Worm (Caenorhabditis elegans) whole organism, young adult: Measurements from ENCODE around the gene F22H10.11.

Source experiments
- B0336.3 ChIP-seq: fragments of 200-800 bp; sonication (Bioruptor generic); IDR thresholded peaks from 2 replicates; pipeline ENCODE4 v1.3.6; 2022; ENCODE audit warnings: missing genetic modification characterization, missing compliant biosample characterization
- C06A6.2 ChIP-seq: fragments of 200-800 bp; sonication (Bioruptor generic); conservative IDR thresholded peaks from 2 replicates; pipeline ENCODE4 v1.3.6; 2022; ENCODE audit warnings: missing genetic modification characterization, missing compliant biosample characterization
- F23B12.7 ChIP-seq: sonication (generic microtip); optimal IDR thresholded peaks from 2 replicates; lab custom pipeline; 2017; ENCODE audit warnings: missing genetic modification characterization, mild to moderate bottlenecking, missing compliant biosample characterization, antibody characterized with exemption, moderate library complexity; ENCODE audit not compliant: insufficient read depth
- K11D2.4 ChIP-seq: fragments of 200-800 bp; sonication (Bioruptor generic); IDR thresholded peaks from 2 replicates; pipeline ENCODE4 v1.3.6; 2022; ENCODE audit warnings: missing genetic modification reagents, missing genetic modification characterization, missing compliant biosample characterization
- T07F8.4 ChIP-seq: sonication (generic microtip); optimal IDR thresholded peaks from 2 replicates; lab custom pipeline; 2016; ENCODE audit warnings: mild to moderate bottlenecking, missing genetic modification characterization, moderate library complexity, missing compliant biosample characterization
- Y53G8AR.9 ChIP-seq: fragments of 200-800 bp; sonication (Bioruptor generic); conservative IDR thresholded peaks from 2 replicates; pipeline ENCODE4 v1.3.6; 2022; ENCODE audit warnings: missing genetic modification reagents, missing genetic modification characterization, missing compliant biosample characterization
- Y56A3A.18 ChIP-seq: fragments of 200-800 bp; sonication (Bioruptor generic); IDR thresholded peaks from 2 replicates; pipeline ENCODE4 v1.3.6; 2022; ENCODE audit warnings: missing genetic modification reagents, missing genetic modification characterization, missing compliant biosample characterization
- Y95B8A.8 ChIP-seq: fragments of 200-800 bp; sonication (Bioruptor generic); IDR thresholded peaks from 2 replicates; pipeline ENCODE4 v1.3.6; 2022; ENCODE audit warnings: missing genetic modification reagents, missing genetic modification characterization, missing compliant biosample characterization
- aptf-2 ChIP-seq: fragments of 200-800 bp; sonication (Bioruptor generic); conservative IDR thresholded peaks from 2 replicates; pipeline ENCODE4 v1.3.6; 2022; ENCODE audit warnings: missing genetic modification reagents, missing genetic modification characterization, missing compliant biosample characterization
- aptf-3 ChIP-seq: fragments of 200-800 bp; sonication (Bioruptor generic); IDR thresholded peaks from 2 replicates; pipeline ENCODE4 v1.3.6; 2022; ENCODE audit warnings: missing genetic modification characterization, missing compliant biosample characterization
- attf-6 ChIP-seq: fragments of 200-800 bp; sonication (Bioruptor generic); IDR thresholded peaks from 2 replicates; pipeline ENCODE4 v1.3.6; 2022; ENCODE audit warnings: missing genetic modification reagents, missing genetic modification characterization, missing compliant biosample characterization
- ceh-100 ChIP-seq: fragments of 200-800 bp; sonication (Bioruptor generic); IDR thresholded peaks from 2 replicates; pipeline ENCODE4 v1.3.6; 2022; ENCODE audit warnings: missing genetic modification reagents, missing genetic modification characterization, missing compliant biosample characterization
- die-1 ChIP-seq: sonication (generic microtip); optimal IDR thresholded peaks from 2 replicates; lab custom pipeline; 2016; ENCODE audit warnings: missing genotype, mild to moderate bottlenecking, missing genetic modification characterization, missing compliant biosample characterization
- egl-44 ChIP-seq: fragments of 200-800 bp; sonication (Bioruptor generic); IDR thresholded peaks from 2 replicates; pipeline ENCODE4 v1.3.6; 2022; ENCODE audit warnings: missing genetic modification reagents, missing genetic modification characterization, missing compliant biosample characterization
- egrh-3 ChIP-seq: fragments of 200-800 bp; sonication (Bioruptor generic); IDR thresholded peaks from 2 replicates; pipeline ENCODE4 v1.3.6; 2022; ENCODE audit warnings: missing genetic modification reagents, missing genetic modification characterization, missing compliant biosample characterization
- ets-4 ChIP-seq: fragments of 200-800 bp; sonication (Bioruptor generic); optimal IDR thresholded peaks from 2 replicates; lab custom pipeline; 2018; ENCODE audit warnings: mild to moderate bottlenecking, missing genetic modification characterization, missing compliant biosample characterization
- gei-17 ChIP-seq: fragments of 200-800 bp; sonication (Bioruptor generic); optimal IDR thresholded peaks from 2 replicates; lab custom pipeline; 2018; ENCODE audit warnings: mild to moderate bottlenecking, missing genetic modification characterization, missing compliant biosample characterization
- hrde-1 ChIP-seq: sonication (generic microtip); optimal IDR thresholded peaks from 2 replicates; lab custom pipeline; 2016; ENCODE audit warnings: missing genetic modification characterization, mild to moderate bottlenecking, missing compliant biosample characterization, moderate library complexity, missing genotype, missing genetic modification reagents, borderline replicate concordance
- hsf-1 ChIP-seq: fragments of 200-800 bp; sonication (Bioruptor generic); IDR thresholded peaks from 2 replicates; pipeline ENCODE4 v1.3.6; 2022; ENCODE audit warnings: missing genetic modification reagents, missing genetic modification characterization, missing compliant biosample characterization
- lag-1 ChIP-seq: fragments of 200-800 bp; sonication (Bioruptor generic); IDR thresholded peaks from 2 replicates; pipeline ENCODE4 v1.3.6; 2022; ENCODE audit warnings: missing genetic modification reagents, missing genetic modification characterization, missing compliant biosample characterization
- let-526 ChIP-seq: fragments of 200-800 bp; sonication (Bioruptor generic); IDR thresholded peaks from 2 replicates; pipeline ENCODE4 v1.3.6; 2022; ENCODE audit warnings: missing genetic modification reagents, missing genetic modification characterization, missing compliant biosample characterization
- let-607 ChIP-seq, 2 experiments: fragments of 200-800 bp in 1 of 2; sonication (Bioruptor generic) in 1 of 2; sonication (generic microtip) in 1 of 2; optimal IDR thresholded peaks; 2 replicates each; lab custom pipeline; 2016 to 2018; ENCODE audit warnings: mild to moderate bottlenecking in 2 of 2, missing compliant biosample characterization in 2 of 2, missing genetic modification characterization in 2 of 2, moderate library complexity in 2 of 2, missing genotype in 1 of 2
- lin-26 ChIP-seq: fragments of 200-800 bp; sonication (Bioruptor generic); IDR thresholded peaks from 2 replicates; pipeline ENCODE4 v1.3.6; 2022; ENCODE audit warnings: missing genetic modification reagents, missing genetic modification characterization, missing compliant biosample characterization
- lin-35 ChIP-seq, 3 experiments: fragments of 150-350 bp in 2 of 3; sonication (generic microtip) in 1 of 3; optimal IDR thresholded peaks; 2 replicates each; lab custom pipeline; 2014 to 2018; ENCODE audit warnings: missing biosample characterization in 3 of 3, missing genetic modification characterization in 3 of 3, missing genetic modification reagents in 3 of 3
- lin-54 ChIP-seq: fragments of 200-800 bp; sonication (Bioruptor generic); optimal IDR thresholded peaks from 2 replicates; lab custom pipeline; 2018; ENCODE audit warnings: mild to moderate bottlenecking, missing genetic modification characterization, missing compliant biosample characterization
- lir-1 ChIP-seq: fragments of 200-800 bp; sonication (Bioruptor generic); conservative IDR thresholded peaks from 2 replicates; pipeline ENCODE4 v1.3.6; 2022; ENCODE audit warnings: missing genetic modification reagents, missing genetic modification characterization, missing compliant biosample characterization
- lsl-1 ChIP-seq: fragments of 200-800 bp; sonication (Bioruptor generic); optimal IDR thresholded peaks from 2 replicates; lab custom pipeline; 2018; ENCODE audit warnings: mild to moderate bottlenecking, missing genetic modification characterization, moderate library complexity, missing compliant biosample characterization
- madf-6 ChIP-seq: fragments of 200-800 bp; sonication (Bioruptor generic); IDR thresholded peaks from 2 replicates; pipeline ENCODE4 v1.3.6; 2022; ENCODE audit warnings: missing genetic modification reagents, missing genetic modification characterization, missing compliant biosample characterization
- madf-8 ChIP-seq: fragments of 200-800 bp; sonication (Bioruptor generic); conservative IDR thresholded peaks from 2 replicates; pipeline ENCODE4 v1.3.6; 2022; ENCODE audit warnings: missing genetic modification reagents, missing genetic modification characterization, missing compliant biosample characterization
- nfya-2 ChIP-seq: fragments of 200-800 bp; sonication (Bioruptor generic); IDR thresholded peaks from 2 replicates; pipeline ENCODE4 v1.3.6; 2022; ENCODE audit warnings: missing genetic modification reagents, missing genetic modification characterization, missing compliant biosample characterization
- nhr-27 ChIP-seq: fragments of 200-800 bp; sonication (Bioruptor generic); optimal IDR thresholded peaks from 2 replicates; lab custom pipeline; 2018; ENCODE audit warnings: mild to moderate bottlenecking, missing genetic modification characterization, moderate library complexity, missing compliant biosample characterization
- nhr-90 ChIP-seq: sonication (generic microtip); optimal IDR thresholded peaks from 2 replicates; lab custom pipeline; 2016; ENCODE audit warnings: missing genotype, mild to moderate bottlenecking, missing genetic modification characterization, missing compliant biosample characterization
- pha-4 ChIP-seq: fragments of 150-350 bp; sonication (generic microtip); optimal IDR thresholded peaks from 2 replicates; lab custom pipeline; 2014; ENCODE audit warnings: missing biosample characterization, missing genetic modification reagents, missing genetic modification characterization
- repo-1 ChIP-seq: sonication (generic microtip); optimal IDR thresholded peaks from 2 replicates; lab custom pipeline; 2017; ENCODE audit warnings: mild to moderate bottlenecking, missing genetic modification characterization, missing compliant biosample characterization
- sdz-38 ChIP-seq: sonication (generic microtip); optimal IDR thresholded peaks from 2 replicates; lab custom pipeline; 2016; ENCODE audit warnings: missing genotype, missing genetic modification characterization, missing compliant biosample characterization
- snpc-4 ChIP-seq, 5 experiments: fragments of 150-350 bp in 1 of 5; sonication (generic microtip) in 4 of 5; optimal IDR thresholded peaks; 2 replicates each; lab custom pipeline; 2014 to 2018; ENCODE audit warnings: missing genetic modification characterization in 5 of 5, missing biosample characterization in 3 of 5, antibody characterized with exemption in 2 of 5, mild to moderate bottlenecking in 2 of 5, missing compliant biosample characterization in 2 of 5, missing genotype in 2 of 5, moderate library complexity in 2 of 5, missing genetic modification reagents in 1 of 5
- tbp1 ChIP-seq: fragments of 200-800 bp; sonication (Bioruptor generic); optimal IDR thresholded peaks from 2 replicates; lab custom pipeline; 2018; ENCODE audit warnings: mild to moderate bottlenecking, missing genetic modification characterization, missing compliant biosample characterization
- tlf-1 ChIP-seq: fragments of 200-800 bp; sonication (Bioruptor generic); optimal IDR thresholded peaks from 2 replicates; lab custom pipeline; 2018; ENCODE audit warnings: mild to moderate bottlenecking, missing genetic modification characterization, missing compliant biosample characterization
- zfh-2 ChIP-seq: fragments of 200-800 bp; sonication (Bioruptor generic); conservative IDR thresholded peaks from 2 replicates; pipeline ENCODE4 v1.3.6; 2022; ENCODE audit warnings: missing genetic modification reagents, missing genetic modification characterization, missing compliant biosample characterization
- ztf-22 ChIP-seq: fragments of 200-800 bp; sonication (Bioruptor generic); optimal IDR thresholded peaks from 2 replicates; lab custom pipeline; 2018; ENCODE audit warnings: mild to moderate bottlenecking, missing genetic modification characterization, moderate library complexity, missing compliant biosample characterization
- ztf-26 ChIP-seq: sonication (generic microtip); optimal IDR thresholded peaks from 2 replicates; lab custom pipeline; 2017; ENCODE audit warnings: missing genetic modification characterization, missing compliant biosample characterization
- ztf-28 ChIP-seq: fragments of 200-800 bp; sonication (Bioruptor generic); IDR thresholded peaks from 2 replicates; pipeline ENCODE4 v1.3.6; 2022; ENCODE audit warnings: missing genetic modification reagents, missing genetic modification characterization, missing compliant biosample characterization
- ztf-6 ChIP-seq: fragments of 200-800 bp; sonication (Bioruptor generic); IDR thresholded peaks from 2 replicates; pipeline ENCODE4 v1.3.6; 2022; ENCODE audit warnings: missing genetic modification reagents, missing genetic modification characterization, missing compliant biosample characterization

The F22H10.11 gene

ce11 chrX:16687377-16687776, 468 bp downstream of the F22H10.11 start:
- TF ChIP-seq egrh-3 (GFP tag; lab: Robert Waterston, UW) (peak; percentile 15; the same call in 1 of the 2 replicates), Y53G8AR.9 (no peak), lsl-1 (GFP tag; lab: Kevin White, UChicago) (peak; percentile 11), madf-6 (GFP tag; lab: Robert Waterston, UW) (peak; percentile 73; the same call in 1 of the 2 replicates), hsf-1 (GFP tag; lab: Robert Waterston, UW) (0 out of 2 replicates have a peak, but pooled peaks have one; percentile 45), zfh-2 (GFP tag; lab: Robert Waterston, UW) (peak; percentile 61; the same call in 1 of the 2 replicates), madf-8 (GFP tag; lab: Robert Waterston, UW) (0 out of 2 replicates have a peak, but pooled peaks have one; percentile 15), lin-54 (GFP tag; lab: Kevin White, UChicago) (no peak), ztf-6 (GFP tag; lab: Robert Waterston, UW) (no peak)

DNA sequence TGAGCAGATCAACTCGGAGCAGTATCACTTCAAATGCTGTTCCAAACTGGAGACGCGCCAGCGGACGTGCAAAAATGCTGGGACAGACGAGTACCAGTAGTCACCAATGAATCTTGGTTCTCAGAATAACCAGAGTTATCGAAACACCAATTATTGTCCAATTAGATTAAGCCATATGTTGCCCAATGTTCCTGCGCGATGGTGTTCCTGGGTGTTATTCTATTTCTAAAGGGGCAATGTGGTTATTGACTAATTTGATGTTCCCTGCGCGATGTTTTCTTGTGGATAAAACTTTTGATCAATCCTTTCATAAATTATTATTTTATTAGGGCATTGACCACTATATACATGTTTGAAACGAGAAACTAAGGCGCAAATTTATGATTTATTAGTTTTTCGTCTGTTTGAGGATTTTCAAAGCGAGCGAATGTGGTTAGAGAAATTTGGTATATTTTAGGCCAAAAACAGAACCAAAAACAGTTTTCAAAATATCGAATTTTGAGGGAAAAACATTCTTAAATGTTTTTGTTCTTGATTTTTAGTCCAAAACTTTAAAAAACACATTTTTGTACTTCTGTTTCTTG, 5.8 kb downstream of the F22H10.11 start:
- TF ChIP-seq ztf-26 (tag; lab: Kevin White, UChicago) (peak; percentile 99), tbp1 (GFP tag; lab: Kevin White, UChicago) (peak; percentile 80), egl-44 (GFP tag; lab: Robert Waterston, UW) (peak; percentile 87), ets-4 (GFP tag; lab: Kevin White, UChicago) (peak; percentile 62), let-607 (tag; optimal IDR thresholded peaks at IDR 0.05; lab: Kevin White, UChicago) (peak; percentile 70 to 92), nhr-27 (tag; lab: Kevin White, UChicago) (peak; percentile 55), C06A6.2 (peak; percentile 94), lin-35 (GFP tag; optimal IDR thresholded peaks at IDR 0.05; lab: Kevin White, UChicago) (peak in 2 of 3 experiments; percentile 85 to 97), attf-6 (no peak), let-526 (GFP tag; lab: Robert Waterston, UW) (peak; percentile 92), gei-17 (GFP tag; lab: Kevin White, UChicago) (peak; percentile 98), nhr-90 (peak; percentile 83), lir-1 (GFP tag; lab: Robert Waterston, UW) (peak; percentile 92), ceh-100 (GFP tag; lab: Robert Waterston, UW) (peak; percentile 75), Y95B8A.8 (GFP tag; lab: Robert Waterston, UW) (0 out of 2 replicates have a peak, but pooled peaks have one; percentile 19), hrde-1 (tag; lab: Kevin White, UChicago) (peak; percentile 9), ztf-6 (GFP tag; lab: Robert Waterston, UW) (peak; percentile 90), snpc-4 (GFP tag; optimal IDR thresholded peaks at IDR 0.05; lab: Kevin White, UChicago) (no peak), snpc-4 (tag; optimal IDR thresholded peaks at IDR 0.05; lab: Kevin White, UChicago) (peak; percentile 58 to 89 (median 86)), sdz-38 (tag; lab: Kevin White, UChicago) (peak; percentile 18), B0336.3 (peak; percentile 99), lsl-1 (GFP tag; lab: Kevin White, UChicago) (no peak), madf-6 (GFP tag; lab: Robert Waterston, UW) (peak; percentile 46; the same call in 1 of the 2 replicates), lin-26 (no peak), nfya-2 (GFP tag; lab: Robert Waterston, UW) (no peak), die-1 (peak; percentile 71), repo-1 (peak; percentile 99), pha-4 (peak; percentile 99), ztf-28 (no peak), aptf-3 (no peak), T07F8.4 (tag; lab: Kevin White, UChicago) (peak; percentile 86), aptf-2 (GFP tag; lab: Robert Waterston, UW) (no peak), ztf-22 (GFP tag; lab: Kevin White, UChicago) (peak; percentile 80), tlf-1 (peak; percentile 97), lag-1 (GFP tag; lab: Robert Waterston, UW) (peak; percentile 79; the same call in 1 of the 2 replicates), F23B12.7 (tag; lab: Kevin White, UChicago) (peak; percentile 96), Y56A3A.18 (GFP tag; lab: Robert Waterston, UW) (peak; percentile 99), zfh-2 (GFP tag; lab: Robert Waterston, UW) (0 out of 2 replicates have a peak, but pooled peaks have one; percentile 37), K11D2.4 (GFP tag; lab: Robert Waterston, UW) (peak; percentile 99)
